Worm (Caenorhabditis elegans): Measurements from ENCODE around the gene miga-1.
"Not testable (repeated sequence)": the region's sequence is repeated elsewhere in the genome, so short reads cannot be mapped to it uniquely, and the experiment has no call there.

The miga-1 gene

ce11 chrV:12395699-12396098 lies 5.0 kb downstream of the miga-1 start, which contains the start of gene twk-14:
Gene twk-14 (minus strand): TSS chrV:12395706.
- TF ChIP-seq F13C5.2 (tag; optimal IDR thresholded peaks at IDR 0.05) = no peak
- TF ChIP-seq tbx-37 (GFP tag; conservative IDR thresholded peaks at IDR 0.05) = no peak
- TF ChIP-seq ets-7 (tag; optimal IDR thresholded peaks at IDR 0.05) = no peak
- no peak for TF ChIP-seq hmbx-1 (tag; optimal IDR thresholded peaks at IDR 0.05)
- no peak for TF ChIP-seq hmg-4 (GFP tag; optimal IDR thresholded peaks at IDR 0.05)
- no peak for TF ChIP-seq ama-1 (optimal IDR thresholded peaks at IDR 0.05)
- TF ChIP-seq flt-1 (GFP tag; IDR thresholded peaks at IDR 0.05) = no peak
- no peak for TF ChIP-seq B0310.2 (tag; optimal IDR thresholded peaks at IDR 0.05)
- no peak for TF ChIP-seq pes-1 (GFP tag; IDR thresholded peaks at IDR 0.05)
- TF ChIP-seq sea-1 (GFP tag; conservative IDR thresholded peaks at IDR 0.05) = no peak
- no peak for TF ChIP-seq hnd-1 (tag; optimal IDR thresholded peaks at IDR 0.05)
- no peak for TF ChIP-seq aly-1 (tag; optimal IDR thresholded peaks at IDR 0.05)
- no peak for TF ChIP-seq tra-4 (tag; optimal IDR thresholded peaks at IDR 0.05)
- TF ChIP-seq ceh-13 (GFP tag; optimal IDR thresholded peaks at IDR 0.05) = no peak
- TF ChIP-seq scrt-1 (GFP tag; IDR thresholded peaks at IDR 0.05) = no peak
- TF ChIP-seq tbx-11 (GFP tag; IDR thresholded peaks at IDR 0.05) = no peak
- TF ChIP-seq ceh-36 (tag; optimal IDR thresholded peaks at IDR 0.05) = no peak

ce11 chrV:12386154-12386553 lies 14.5 kb downstream of the miga-1 start, which contains the start of gene K01D12.15:
Gene K01D12.15 (plus strand): TSS chrV:12386454.
- TF ChIP-seq aly-1 (tag; optimal IDR thresholded peaks at IDR 0.05) (no peak), ets-7 (tag; optimal IDR thresholded peaks at IDR 0.05) (no peak), scrt-1 (GFP tag; IDR thresholded peaks at IDR 0.05) (no peak), ama-1 (optimal IDR thresholded peaks at IDR 0.05) (no peak)

- no peak for TF ChIP-seq tbx-37 (GFP tag; conservative IDR thresholded peaks at IDR 0.05)
- no peak for TF ChIP-seq B0310.2 (tag; optimal IDR thresholded peaks at IDR 0.05)
- TF ChIP-seq ama-1 (optimal IDR thresholded peaks at IDR 0.05) = no peak
- TF ChIP-seq flt-1 (GFP tag; IDR thresholded peaks at IDR 0.05) = no peak
- no peak for TF ChIP-seq pes-1 (GFP tag; IDR thresholded peaks at IDR 0.05)
These were observed 23.4 kb downstream of the miga-1 start, which contains the start of gene K01D12.1 for ce11 chrV:12377256-12377655. Gene K01D12.1 (plus strand): TSS chrV:12377556.

ce11 chrV:12374252-12374651 lies 26.4 kb downstream of the miga-1 start, which contains the start of gene F23H12.10:
Gene F23H12.10 (minus strand): TSS chrV:12374263.
- not testable (repeated sequence) for TF ChIP-seq pes-1 (GFP tag; IDR thresholded peaks at IDR 0.05); ceh-13 (GFP tag; optimal IDR thresholded peaks at IDR 0.05); ama-1 (optimal IDR thresholded peaks at IDR 0.05)

DNA sequence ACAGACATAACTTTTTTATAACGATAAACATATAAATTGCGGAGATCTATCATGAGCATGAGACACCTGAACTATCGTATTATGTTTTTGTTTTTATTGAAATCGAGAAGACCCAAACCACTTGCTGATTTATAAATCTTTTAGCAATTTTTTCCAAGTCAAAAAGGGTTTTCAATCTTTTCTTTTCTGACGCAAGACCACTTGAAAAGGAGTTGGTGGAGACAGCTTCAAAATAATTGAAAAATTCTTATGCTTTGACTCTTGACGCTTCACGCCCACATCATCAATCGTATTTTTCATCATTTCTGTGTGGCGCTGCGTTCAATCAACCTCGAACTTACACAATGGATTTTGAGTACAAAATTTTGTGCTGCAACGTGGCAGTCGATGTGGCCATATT lies 29.3 kb downstream of the miga-1 start, which contains the start of gene F23H12.7:
Gene F23H12.7 (plus strand): TSS at position 301 of the 400 bp plus-strand sequence.
- TF ChIP-seq hnd-1 (tag; optimal IDR thresholded peaks at IDR 0.05) = no peak
- TF ChIP-seq tbx-37 (GFP tag; conservative IDR thresholded peaks at IDR 0.05) = no peak
- no peak for TF ChIP-seq tbx-11 (GFP tag; IDR thresholded peaks at IDR 0.05)
- TF ChIP-seq hmbx-1 (tag; optimal IDR thresholded peaks at IDR 0.05) = no peak
- TF ChIP-seq ceh-13 (GFP tag; optimal IDR thresholded peaks at IDR 0.05) = no peak
- no peak for TF ChIP-seq ets-7 (tag; optimal IDR thresholded peaks at IDR 0.05)
- TF ChIP-seq pes-1 (GFP tag; IDR thresholded peaks at IDR 0.05) = no peak
- TF ChIP-seq tra-4 (tag; optimal IDR thresholded peaks at IDR 0.05) = no peak
- TF ChIP-seq ama-1 (optimal IDR thresholded peaks at IDR 0.05) = no peak
- TF ChIP-seq F13C5.2 (tag; optimal IDR thresholded peaks at IDR 0.05) = no peak
- no peak for TF ChIP-seq scrt-1 (GFP tag; IDR thresholded peaks at IDR 0.05)
- no peak for TF ChIP-seq B0310.2 (tag; optimal IDR thresholded peaks at IDR 0.05)
- TF ChIP-seq ceh-36 (tag; optimal IDR thresholded peaks at IDR 0.05) = no peak
- no peak for TF ChIP-seq aly-1 (tag; optimal IDR thresholded peaks at IDR 0.05)
- no peak for TF ChIP-seq hmg-4 (GFP tag; optimal IDR thresholded peaks at IDR 0.05)
- TF ChIP-seq flt-1 (GFP tag; IDR thresholded peaks at IDR 0.05) = no peak
- TF ChIP-seq sea-1 (GFP tag; conservative IDR thresholded peaks at IDR 0.05) = no peak

- TF ChIP-seq ets-7 (tag; optimal IDR thresholded peaks at IDR 0.05) (no peak), tra-4 (tag; optimal IDR thresholded peaks at IDR 0.05) (no peak), flt-1 (GFP tag; IDR thresholded peaks at IDR 0.05) (no peak), aly-1 (tag; optimal IDR thresholded peaks at IDR 0.05) (no peak), ceh-13 (GFP tag; optimal IDR thresholded peaks at IDR 0.05) (no peak), scrt-1 (GFP tag; IDR thresholded peaks at IDR 0.05) (no peak), hmg-4 (GFP tag; optimal IDR thresholded peaks at IDR 0.05) (no peak)
These were observed 31.2 kb downstream of the miga-1 start, which contains the start of gene gcy-13 for ce11 chrV:12369437-12369836. Gene gcy-13 (minus strand): TSS chrV:12369537.

ce11 chrV:12365104-12365503 lies 35.6 kb downstream of the miga-1 start, which contains the start of gene fipr-2:
Gene fipr-2 (plus strand): TSS chrV:12365348.
- no peak for TF ChIP-seq flt-1 (GFP tag; IDR thresholded peaks at IDR 0.05)
- TF ChIP-seq hmg-4 (GFP tag; optimal IDR thresholded peaks at IDR 0.05) = no peak

DNA sequence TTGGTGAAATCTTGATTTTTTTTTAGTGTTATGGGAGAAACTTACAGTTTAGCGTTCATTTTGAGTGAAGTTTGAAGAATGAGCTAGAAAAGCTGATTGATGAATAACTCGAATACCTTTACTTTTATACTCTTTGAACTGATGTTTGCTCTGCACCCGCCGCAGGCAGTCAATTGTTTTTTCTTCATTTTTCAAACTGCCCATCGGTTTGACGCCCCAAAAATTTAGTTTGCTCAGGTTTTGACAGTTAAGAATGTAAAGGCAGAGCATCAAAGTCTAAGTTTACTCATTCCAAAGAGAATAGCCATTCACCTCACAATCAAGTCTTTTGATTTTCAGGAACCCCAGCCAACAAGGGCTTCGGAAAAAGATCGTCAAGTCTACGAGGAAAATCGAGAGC lies 39.0 kb downstream of the miga-1 start, which contains the start of gene fipr-1:
Gene fipr-1 (minus strand): TSS at position 101 of the 400 bp plus-strand sequence.
- no peak for TF ChIP-seq tbx-37 (GFP tag; conservative IDR thresholded peaks at IDR 0.05)
- no peak for TF ChIP-seq B0310.2 (tag; optimal IDR thresholded peaks at IDR 0.05)
- TF ChIP-seq tra-4 (tag; optimal IDR thresholded peaks at IDR 0.05) = no peak
- no peak for TF ChIP-seq aly-1 (tag; optimal IDR thresholded peaks at IDR 0.05)
- no peak for TF ChIP-seq tbx-11 (GFP tag; IDR thresholded peaks at IDR 0.05)
- TF ChIP-seq flt-1 (GFP tag; IDR thresholded peaks at IDR 0.05) = no peak
- TF ChIP-seq hmg-4 (GFP tag; optimal IDR thresholded peaks at IDR 0.05) = no peak
- TF ChIP-seq hnd-1 (tag; optimal IDR thresholded peaks at IDR 0.05) = no peak
- no peak for TF ChIP-seq hmbx-1 (tag; optimal IDR thresholded peaks at IDR 0.05)
- TF ChIP-seq ceh-36 (tag; optimal IDR thresholded peaks at IDR 0.05) = no peak
- no peak for TF ChIP-seq F13C5.2 (tag; optimal IDR thresholded peaks at IDR 0.05)
- TF ChIP-seq ama-1 (optimal IDR thresholded peaks at IDR 0.05) = no peak

Data from whole organism, early embryonic.